Fruit fly (Drosophila melanogaster) whole organism, embryonic: ENCODE data around the gene Atat.

ENCODE experiments used
- ATbp ChIP-seq: fragments of 200-800 bp; sonication (Bioruptor generic); optimal IDR thresholded peaks from 2 replicates; lab custom pipeline; 2017; ENCODE audit warnings: missing biosample characterization, mild to moderate bottlenecking, missing genetic modification characterization, missing genetic modification reagents
- Adf1 ChIP-seq: fragments of 200-800 bp; sonication (Bioruptor generic); IDR thresholded peaks from 2 replicates; pipeline ENCODE4 v1.3.6; 2022; ENCODE audit warnings: missing biosample characterization, missing genetic modification characterization
- Antp ChIP-seq: fragments of 200-800 bp; sonication (Bioruptor generic); optimal IDR thresholded peaks from 3 replicates; lab custom pipeline; 2016; ENCODE audit warnings: missing biosample characterization, missing genetic modification characterization
- Asciz ChIP-seq: fragments of 200-800 bp; sonication (Bioruptor generic); optimal IDR thresholded peaks from 2 replicates; lab custom pipeline; 2017; ENCODE audit warnings: missing biosample characterization, mild to moderate bottlenecking, missing genetic modification characterization, missing genetic modification reagents
- CG15601 ChIP-seq: fragments of 200-800 bp; sonication (Bioruptor generic); optimal IDR thresholded peaks from 3 replicates; lab custom pipeline; 2019; ENCODE audit warnings: missing biosample characterization, mild to moderate bottlenecking, missing genetic modification characterization, moderate library complexity
- CG16813 ChIP-seq: fragments of 200-800 bp; sonication (Bioruptor generic); IDR thresholded peaks from 3 replicates; pipeline ENCODE4 v1.3.6; 2022; ENCODE audit warnings: missing biosample characterization, missing genetic modification characterization; ENCODE audit not compliant: partially characterized antibody
- CG16863 ChIP-seq: fragments of 200-800 bp; sonication (Bioruptor generic); optimal IDR thresholded peaks from 3 replicates; lab custom pipeline; 2016; ENCODE audit warnings: missing biosample characterization, missing genetic modification characterization
- CG17802 ChIP-seq: fragments of 200-800 bp; sonication (Bioruptor generic); optimal IDR thresholded peaks from 2 replicates; lab custom pipeline; 2018; ENCODE audit warnings: missing biosample characterization, mild to moderate bottlenecking, missing genetic modification characterization, moderate library complexity
- CG2678 ChIP-seq: fragments of 200-800 bp; sonication (Bioruptor generic); optimal IDR thresholded peaks from 3 replicates; lab custom pipeline; 2019; ENCODE audit warnings: missing biosample characterization, mild to moderate bottlenecking, missing genetic modification characterization, moderate library complexity
- CG2875 ChIP-seq: fragments of 200-800 bp; sonication (Bioruptor generic); optimal IDR thresholded peaks from 2 replicates; lab custom pipeline; 2017; ENCODE audit warnings: missing biosample characterization, mild to moderate bottlenecking, missing genetic modification characterization, missing genetic modification reagents
- CG31365 ChIP-seq: fragments of 200-800 bp; sonication (Bioruptor generic); optimal IDR thresholded peaks from 2 replicates; lab custom pipeline; 2018; ENCODE audit warnings: missing biosample characterization, mild to moderate bottlenecking, missing genetic modification characterization
- CG4404 ChIP-seq: fragments of 200-800 bp; sonication (Bioruptor generic); IDR thresholded peaks from 2 replicates; pipeline ENCODE4 v1.3.6; 2022; ENCODE audit warnings: missing biosample characterization, missing genetic modification characterization
- CG4617 ChIP-seq: fragments of 200-800 bp; sonication (Bioruptor generic); optimal IDR thresholded peaks from 3 replicates; lab custom pipeline; 2016; ENCODE audit warnings: missing biosample characterization, missing genetic modification characterization, borderline replicate concordance
- CG6654 ChIP-seq: fragments of 200-800 bp; sonication (Bioruptor generic); optimal IDR thresholded peaks from 2 replicates; lab custom pipeline; 2017; ENCODE audit warnings: missing biosample characterization, mild to moderate bottlenecking, missing genetic modification characterization
- CG6765 ChIP-seq: fragments of 200-800 bp; sonication (Bioruptor generic); optimal IDR thresholded peaks from 3 replicates; lab custom pipeline; 2017; ENCODE audit warnings: missing biosample characterization, mild to moderate bottlenecking, missing genetic modification characterization
- CG7928 ChIP-seq: fragments of 200-800 bp; sonication (Bioruptor generic); optimal IDR thresholded peaks from 2 replicates; lab custom pipeline; 2017; ENCODE audit warnings: missing biosample characterization, mild to moderate bottlenecking, missing genetic modification characterization
- CG7963 ChIP-seq: fragments of 200-800 bp; sonication (Bioruptor generic); IDR thresholded peaks from 3 replicates; pipeline ENCODE4 v1.3.6; 2022; ENCODE audit warnings: missing biosample characterization, missing genetic modification characterization; ENCODE audit not compliant: partially characterized antibody
- CG8281 ChIP-seq: fragments of 200-800 bp; sonication (Bioruptor generic); optimal IDR thresholded peaks from 2 replicates; lab custom pipeline; 2018; ENCODE audit warnings: missing biosample characterization, mild to moderate bottlenecking, missing genetic modification characterization, moderate library complexity
- CG8924 ChIP-seq: fragments of 200-800 bp; optimal IDR thresholded peaks from 3 replicates; lab custom pipeline; 2019; ENCODE audit warnings: missing biosample characterization, mild to moderate bottlenecking, missing genetic modification characterization, moderate library complexity
- CG9215 ChIP-seq: fragments of 200-800 bp; sonication (Bioruptor generic); IDR thresholded peaks from 2 replicates; pipeline ENCODE4 v1.3.6; 2022; ENCODE audit warnings: missing biosample characterization, missing genetic modification characterization
- CrebB ChIP-seq: fragments of 200-800 bp; sonication (Bioruptor generic); optimal IDR thresholded peaks from 3 replicates; lab custom pipeline; 2018; ENCODE audit warnings: missing biosample characterization, mild to moderate bottlenecking, missing genetic modification characterization
- Dp ChIP-seq: fragments of 200-800 bp; sonication (Bioruptor generic); optimal IDR thresholded peaks from 2 replicates; lab custom pipeline; 2018; ENCODE audit warnings: missing biosample characterization, mild to moderate bottlenecking, missing genetic modification characterization, moderate library complexity
- Eip74EF ChIP-seq, 2 experiments: fragments of 200-800 bp in 1 of 2; fragments of >200 bp in 1 of 2; sonication (Bioruptor generic) in 1 of 2; optimal IDR thresholded peaks; 2 replicates each; lab custom pipeline; 2017 to 2019; ENCODE audit warnings: missing biosample characterization in 2 of 2, missing genetic modification characterization in 2 of 2, mild to moderate bottlenecking in 1 of 2, moderate library complexity in 1 of 2
- Ets97D ChIP-seq: fragments of 200-800 bp; sonication (Bioruptor generic); optimal IDR thresholded peaks from 3 replicates; lab custom pipeline; 2016; ENCODE audit warnings: missing biosample characterization, missing genetic modification characterization
- GATAe ChIP-seq: fragments of 200-800 bp; sonication (Bioruptor generic); conservative IDR thresholded peaks from 2 replicates; pipeline ENCODE4 v1.3.6; 2022; ENCODE audit warnings: missing biosample characterization, missing genetic modification characterization
- HmgD ChIP-seq: fragments of 200-800 bp; sonication (Bioruptor generic); optimal IDR thresholded peaks from 3 replicates; lab custom pipeline; 2016; ENCODE audit warnings: missing biosample characterization, missing genetic modification characterization
- HmgZ ChIP-seq: fragments of 200-800 bp; sonication (Bioruptor generic); optimal IDR thresholded peaks from 2 replicates; lab custom pipeline; 2018; ENCODE audit warnings: missing biosample characterization, mild to moderate bottlenecking, missing genetic modification characterization
- Lhr ChIP-seq: fragments of 200-800 bp; sonication (Bioruptor generic); optimal IDR thresholded peaks from 3 replicates; lab custom pipeline; 2017; ENCODE audit warnings: mild to moderate bottlenecking, missing biosample characterization, missing genetic modification reagents, missing genetic modification characterization
- Nf-YA ChIP-seq: fragments of 200-800 bp; sonication (Bioruptor generic); IDR thresholded peaks from 2 replicates; pipeline ENCODE4 v1.3.6; 2022; ENCODE audit warnings: missing biosample characterization, missing genetic modification characterization
- Ravus ChIP-seq: fragments of 200-800 bp; sonication (Bioruptor generic); IDR thresholded peaks from 2 replicates; pipeline ENCODE4 v1.3.6; 2022; ENCODE audit warnings: missing biosample characterization, missing genetic modification characterization
- Scr ChIP-seq: fragments of 200-800 bp; sonication (Bioruptor generic); IDR thresholded peaks from 2 replicates; pipeline ENCODE4 v1.3.6; 2022; ENCODE audit warnings: missing biosample characterization, missing genetic modification characterization; ENCODE audit not compliant: partially characterized antibody
- Tbp ChIP-seq: fragments of >200 bp; optimal IDR thresholded peaks from 2 replicates; lab custom pipeline; 2018; ENCODE audit warnings: missing biosample characterization, missing genetic modification characterization
- abd-A ChIP-seq: fragments of 200-800 bp; sonication (Bioruptor generic); optimal IDR thresholded peaks from 3 replicates; lab custom pipeline; 2019; ENCODE audit warnings: missing biosample characterization, mild to moderate bottlenecking, missing genetic modification characterization, moderate library complexity
- bbx ChIP-seq: fragments of 200-800 bp; sonication (Bioruptor generic); IDR thresholded peaks from 2 replicates; pipeline ENCODE4 v1.3.6; 2022; ENCODE audit warnings: missing biosample characterization, missing genetic modification characterization; ENCODE audit not compliant: partially characterized antibody
- ci ChIP-seq: fragments of 200-800 bp; sonication (Bioruptor generic); IDR thresholded peaks from 3 replicates; pipeline ENCODE4 v1.3.6; 2022; ENCODE audit warnings: missing biosample characterization, missing genetic modification characterization
- cwo ChIP-seq: fragments of 200-800 bp; sonication (Bioruptor generic); optimal IDR thresholded peaks from 3 replicates; lab custom pipeline; 2017; ENCODE audit warnings: missing biosample characterization, missing genetic modification characterization, mild to moderate bottlenecking, moderate library complexity, missing genetic modification reagents
- fd3F ChIP-seq: fragments of 200-800 bp; sonication (Bioruptor generic); optimal IDR thresholded peaks from 2 replicates; lab custom pipeline; 2018; ENCODE audit warnings: missing biosample characterization, mild to moderate bottlenecking, missing genetic modification characterization, moderate library complexity
- grau ChIP-seq: fragments of 200-800 bp; optimal IDR thresholded peaks from 3 replicates; lab custom pipeline; 2019; ENCODE audit warnings: missing biosample characterization, mild to moderate bottlenecking, missing genetic modification characterization, moderate library complexity
- jing ChIP-seq: fragments of 200-800 bp; sonication (Bioruptor generic); optimal IDR thresholded peaks from 2 replicates; lab custom pipeline; 2018; ENCODE audit warnings: missing biosample characterization, mild to moderate bottlenecking, missing genetic modification characterization
- nerfin-1 ChIP-seq: fragments of 200-800 bp; sonication (Bioruptor generic); optimal IDR thresholded peaks from 3 replicates; lab custom pipeline; 2019; ENCODE audit warnings: missing biosample characterization, mild to moderate bottlenecking, missing genetic modification characterization, moderate library complexity
- nom ChIP-seq: fragments of 200-800 bp; sonication (Bioruptor generic); optimal IDR thresholded peaks from 2 replicates; lab custom pipeline; 2017; ENCODE audit warnings: missing biosample characterization, missing genetic modification characterization, mild to moderate bottlenecking, moderate library complexity, missing genetic modification reagents
- org-1 ChIP-seq: fragments of 200-800 bp; sonication (Bioruptor generic); optimal IDR thresholded peaks from 2 replicates; lab custom pipeline; 2017; ENCODE audit warnings: missing biosample characterization, missing genetic modification characterization
- pan ChIP-seq, 4 experiments: fragments of >200 bp in 3 of 4; fragments of 200-800 bp in 1 of 4; sonication (Bioruptor generic) in 1 of 4; optimal IDR thresholded peaks in 3 of 4; IDR thresholded peaks in 1 of 4; 2 replicates each; pipeline versions ENCODE4 v1.3.6 to Lab custom; 2017 to 2022; ENCODE audit warnings: missing biosample characterization in 2 of 4, missing genetic modification characterization in 2 of 4, mixed read lengths in 1 of 4
- slbo ChIP-seq: fragments of 200-800 bp; sonication (Bioruptor generic); IDR thresholded peaks from 2 replicates; pipeline ENCODE4 v1.3.6; 2022; ENCODE audit warnings: missing biosample characterization, missing genetic modification characterization
- so ChIP-seq: fragments of 200-800 bp; sonication (Bioruptor generic); IDR thresholded peaks from 3 replicates; pipeline ENCODE4 v1.3.6; 2022; ENCODE audit warnings: missing biosample characterization, missing genetic modification characterization
- sr ChIP-seq: fragments of 200-800 bp; sonication (Bioruptor generic); IDR thresholded peaks from 3 replicates; pipeline ENCODE4 v1.3.6; 2022; ENCODE audit warnings: missing biosample characterization, missing genetic modification characterization
- tup ChIP-seq: fragments of 200-800 bp; sonication (Bioruptor generic); optimal IDR thresholded peaks from 2 replicates; lab custom pipeline; 2016; ENCODE audit warnings: missing biosample characterization, mild to moderate bottlenecking, missing genetic modification characterization, moderate library complexity
- usp ChIP-seq: fragments of >200 bp; optimal IDR thresholded peaks from 2 replicates; lab custom pipeline; 2017; ENCODE audit warnings: missing biosample characterization, missing genetic modification characterization

The Atat gene

DNA sequence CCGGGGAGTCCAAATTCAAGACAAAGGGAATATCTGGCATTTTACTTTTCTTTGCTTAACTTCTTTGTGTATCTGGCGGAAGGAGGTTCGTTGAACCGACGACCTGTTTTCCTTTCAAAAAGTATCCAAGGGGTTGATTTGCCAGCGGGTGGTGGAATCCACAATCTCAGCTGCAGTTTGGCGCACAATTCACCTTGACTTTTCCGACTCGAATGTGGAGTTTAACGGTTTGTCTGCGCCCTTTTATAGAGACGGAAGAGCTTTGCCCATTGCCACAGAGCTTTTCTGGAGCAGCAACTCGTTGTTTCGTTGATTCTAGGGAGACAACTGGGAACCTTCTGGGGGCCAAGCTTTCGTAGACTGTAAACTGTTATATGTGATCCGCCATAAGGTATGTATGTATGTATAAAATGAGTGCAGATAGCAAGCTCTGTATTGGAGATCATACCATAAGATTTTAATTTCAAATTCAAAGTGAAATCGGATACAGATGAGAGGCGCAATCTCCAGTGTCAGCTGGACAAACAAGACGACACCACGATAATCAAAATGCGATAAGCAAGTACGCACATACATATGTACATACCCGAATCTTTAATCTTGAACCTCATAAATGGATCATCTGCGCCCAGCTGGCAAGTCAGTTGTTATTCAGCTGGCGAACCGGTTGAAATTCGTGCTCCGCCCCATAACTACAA is 54.1 kb downstream of the Atat start, which contains the start of the genes Hsp67Bc, CG4456 and Hsp22:
TSS of gene Hsp67Bc (minus strand) at position 220 of the 698 bp plus-strand sequence.
TSS of gene CG4456 (plus strand) at position 445 of the 698 bp plus-strand sequence.
TSS of gene Hsp22 (plus strand) at position 654 of the 698 bp plus-strand sequence.
- TF ChIP-seq Tbp = no peak
- peak; percentile 15 for TF ChIP-seq CG31365 (tag; lab: Kevin White, UChicago)
- no peak for TF ChIP-seq Adf1
- TF ChIP-seq cwo (GFP tag; lab: Kevin White, UChicago) = no peak
- TF ChIP-seq Dp = no peak
- no peak for TF ChIP-seq Lhr (GFP tag; lab: Kevin White, UChicago)
- no peak for TF ChIP-seq CG4404 (GFP tag; lab: Robert Waterston, UW)
- no peak for TF ChIP-seq sr (GFP tag; lab: Robert Waterston, UW)
- TF ChIP-seq abd-A (tag; lab: Kevin White, UChicago) = peak; percentile 35
- TF ChIP-seq Antp (GFP tag; lab: Kevin White, UChicago) = no peak
- TF ChIP-seq CG7928 (GFP tag; lab: Kevin White, UChicago) = no peak
- TF ChIP-seq CG16863 (GFP tag; lab: Kevin White, UChicago) = no peak
- TF ChIP-seq Scr = no peak
- no peak for TF ChIP-seq Eip74EF (GFP tag; optimal IDR thresholded peaks at IDR 0.05; lab: Kevin White, UChicago)
- no peak for TF ChIP-seq CrebB
- TF ChIP-seq jing = no peak
- TF ChIP-seq so (GFP tag; lab: Robert Waterston, UW) = no peak
- no peak for TF ChIP-seq CG16813
- no peak for TF ChIP-seq HmgZ (tag; lab: Kevin White, UChicago)
- TF ChIP-seq CG2678 (tag; lab: Kevin White, UChicago) = peak; percentile 12
- no peak for TF ChIP-seq CG8281 (tag; lab: Kevin White, UChicago)
- no peak for TF ChIP-seq org-1 (GFP tag; lab: Kevin White, UChicago)
- TF ChIP-seq CG9215 (GFP tag; lab: Robert Waterston, UW) = no peak
- TF ChIP-seq CG15601 (tag; lab: Kevin White, UChicago) = peak; percentile 30
- no peak for TF ChIP-seq Ets97D
- no peak for TF ChIP-seq nom (GFP tag; lab: Kevin White, UChicago)
- no peak for TF ChIP-seq tup
- TF ChIP-seq Ravus (GFP tag; lab: Robert Waterston, UW) = no peak
- TF ChIP-seq CG4617 (GFP tag; lab: Kevin White, UChicago) = no peak
- no peak for TF ChIP-seq Nf-YA (GFP tag; lab: Robert Waterston, UW)
- no peak for TF ChIP-seq CG17802 (tag; lab: Kevin White, UChicago)
- TF ChIP-seq bbx (GFP tag; lab: Robert Waterston, UW) = peak; percentile 24; the same call in 1 of the 2 replicates
- no peak for TF ChIP-seq CG6765
- TF ChIP-seq CG7963 (GFP tag; lab: Robert Waterston, UW) = no peak
- peak; percentile 2 for TF ChIP-seq CG2875 (GFP tag; lab: Kevin White, UChicago)
- TF ChIP-seq fd3F (GFP tag; lab: Kevin White, UChicago) = no peak
- TF ChIP-seq pan (optimal IDR thresholded peaks at IDR 0.05; lab: Kevin White, UChicago) = no peak
- no peak for TF ChIP-seq pan (GFP tag; optimal IDR thresholded peaks at IDR 0.05 in 1 of 2, IDR thresholded peaks at IDR 0.05 in 1 of 2)
- TF ChIP-seq slbo = no peak
- TF ChIP-seq grau (tag; lab: Kevin White, UChicago) = no peak
- TF ChIP-seq ATbp (GFP tag; lab: Kevin White, UChicago) = peak; percentile 9
- TF ChIP-seq usp (GFP tag; lab: Kevin White, UChicago) = no peak
- TF ChIP-seq Asciz (GFP tag; lab: Kevin White, UChicago) = no peak
- no peak for TF ChIP-seq CG8924 (tag; lab: Kevin White, UChicago)
- TF ChIP-seq nerfin-1 (tag; lab: Kevin White, UChicago) = peak; percentile 19
- no peak for TF ChIP-seq CG6654 (GFP tag; lab: Kevin White, UChicago)
- 0 out of 3 replicates have a peak, but pooled peaks have one; percentile 51 for TF ChIP-seq ci (GFP tag; lab: Robert Waterston, UW)
- no peak for TF ChIP-seq GATAe (GFP tag; lab: Robert Waterston, UW)
- no peak for TF ChIP-seq HmgD (GFP tag; lab: Kevin White, UChicago)
